Worm (Caenorhabditis elegans) whole organism, L4/young adult: Measurements from ENCODE around the gene Y69H2.17.
A peak's percentile ranks its signal among the peaks of the same experiment; 100 is the strongest.

Experiments
- W03F9.2 ChIP-seq: fragments of 150-350 bp; optimal IDR thresholded peaks from 2 replicates; lab custom pipeline; 2014; ENCODE audit warnings: missing biosample characterization, missing genetic modification characterization
- dao-5 ChIP-seq: sonication (generic microtip); optimal IDR thresholded peaks from 2 replicates; lab custom pipeline; 2016; ENCODE audit warnings: missing genotype, missing genetic modification characterization, moderate library complexity, missing compliant biosample characterization
- him-1 ChIP-seq: sonication (generic microtip); optimal IDR thresholded peaks from 2 replicates; lab custom pipeline; 2016; ENCODE audit warnings: missing genotype, missing genetic modification reagents, missing genetic modification characterization, missing compliant biosample characterization

Gene Y69H2.17

DNA sequence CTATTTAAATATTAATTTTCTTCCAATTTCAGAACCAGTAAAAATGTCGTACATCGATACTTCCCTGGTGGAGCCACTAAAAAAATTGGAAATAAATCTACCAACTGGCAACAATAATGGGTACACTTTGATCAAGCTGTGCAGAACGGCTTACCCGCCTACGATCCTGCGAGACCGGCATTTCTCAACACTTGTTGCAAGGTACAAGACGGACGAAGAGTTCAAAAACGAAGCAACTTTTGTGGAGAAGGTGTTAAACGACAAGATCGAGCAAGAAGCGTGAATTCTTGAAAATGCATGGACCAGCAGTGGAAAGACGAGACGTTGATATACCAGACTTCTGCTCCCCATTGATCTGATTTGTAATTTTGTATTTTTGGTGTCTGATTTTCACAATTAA, 26.6 kb downstream of the Y69H2.17 start:
- TF ChIP-seq W03F9.2 (no peak), dao-5 (tag; lab: Kevin White, UChicago) (no peak), him-1 (tag; lab: Kevin White, UChicago) (no peak)

ce11 chrV:18712118-18712517, 27.4 kb downstream of the Y69H2.17 start:
- TF ChIP-seq him-1 (tag; lab: Kevin White, UChicago), result no peak
- TF ChIP-seq dao-5 (tag; lab: Kevin White, UChicago), result no peak
- no peak for TF ChIP-seq W03F9.2

DNA sequence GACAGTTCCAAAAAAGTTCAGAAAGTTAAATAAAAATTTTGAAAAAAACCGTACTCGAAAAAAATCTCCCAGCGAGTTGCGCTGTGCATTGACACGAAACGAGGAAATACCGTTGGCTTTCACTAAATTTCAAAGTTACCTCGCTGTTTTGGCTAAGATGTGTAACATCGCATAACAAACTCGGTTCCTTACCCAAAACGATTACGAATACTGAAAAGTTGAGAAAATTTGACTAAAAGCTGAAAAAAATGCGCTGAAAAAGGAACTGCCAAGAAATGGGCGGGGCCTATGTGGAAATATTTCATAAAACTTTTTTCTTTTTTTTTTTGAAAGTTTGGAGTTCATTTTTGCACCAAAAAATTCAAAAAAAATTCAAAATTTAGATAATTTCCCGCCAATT, 34.7 kb downstream of the Y69H2.17 start:
- TF ChIP-seq dao-5 (tag; lab: Kevin White, UChicago), result no peak
- no peak for TF ChIP-seq him-1 (tag; lab: Kevin White, UChicago)
- no peak for TF ChIP-seq W03F9.2

- TF ChIP-seq dao-5 (tag; lab: Kevin White, UChicago) (no peak), W03F9.2 (no peak), him-1 (tag; lab: Kevin White, UChicago) (no peak)
Observed at ce11 chrV:18719956-18720489, 35.3 kb downstream of the Y69H2.17 start, which contains the start of gene Y17D7C.2. Gene Y17D7C.2, minus strand, starts transcription at chrV:18719987.

ce11 chrV:18721873-18722272, 37.1 kb downstream of the Y69H2.17 start:
- TF ChIP-seq W03F9.2 (no peak), dao-5 (tag; lab: Kevin White, UChicago) (no peak), him-1 (tag; lab: Kevin White, UChicago) (no peak)

DNA sequence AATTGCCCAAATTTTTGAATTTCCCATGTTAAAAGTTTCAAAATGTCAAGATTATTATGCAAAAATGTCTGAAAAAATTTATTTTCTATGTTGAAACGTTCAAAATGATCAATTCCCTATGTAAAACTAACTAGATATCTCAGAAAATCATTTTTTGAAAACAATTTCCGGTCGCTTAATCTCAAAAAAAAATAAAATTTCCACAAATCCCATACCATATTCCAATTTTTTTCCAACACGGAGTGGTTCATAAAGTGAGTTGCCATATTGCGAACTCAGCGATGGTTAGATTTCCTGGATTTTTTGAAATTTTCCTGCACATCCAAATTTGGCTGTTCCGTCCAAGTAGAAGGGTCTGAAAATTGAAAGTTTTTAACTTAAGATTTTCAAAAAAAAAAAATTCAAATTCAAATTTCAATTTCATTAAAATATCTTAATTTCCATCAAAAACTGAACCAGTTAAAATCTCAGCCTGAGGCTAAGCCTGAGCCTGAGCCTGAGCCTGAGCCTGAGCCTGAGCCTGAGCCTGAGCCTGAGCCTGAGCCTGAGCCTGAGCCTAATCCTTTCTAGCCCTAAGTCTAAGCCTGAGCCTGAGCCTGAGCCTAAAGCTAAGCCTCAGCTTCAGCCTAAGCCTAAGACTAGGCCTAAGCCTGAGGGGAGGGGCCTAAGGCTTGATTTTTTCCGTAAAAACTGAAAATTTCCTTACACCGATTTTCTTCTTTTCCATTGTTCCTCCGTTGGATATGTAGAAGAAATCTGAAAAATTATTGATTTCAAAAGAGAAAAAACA, 38.0 kb downstream of the Y69H2.17 start:
- no peak for TF ChIP-seq W03F9.2
- TF ChIP-seq dao-5 (tag; lab: Kevin White, UChicago), result no peak
- TF ChIP-seq him-1 (tag; lab: Kevin White, UChicago), result no peak

- TF ChIP-seq W03F9.2 (peak; percentile 58), dao-5 (tag; lab: Kevin White, UChicago) (no peak)
Observed at ce11 chrV:18723604-18724003, 38.9 kb downstream of the Y69H2.17 start.

DNA sequence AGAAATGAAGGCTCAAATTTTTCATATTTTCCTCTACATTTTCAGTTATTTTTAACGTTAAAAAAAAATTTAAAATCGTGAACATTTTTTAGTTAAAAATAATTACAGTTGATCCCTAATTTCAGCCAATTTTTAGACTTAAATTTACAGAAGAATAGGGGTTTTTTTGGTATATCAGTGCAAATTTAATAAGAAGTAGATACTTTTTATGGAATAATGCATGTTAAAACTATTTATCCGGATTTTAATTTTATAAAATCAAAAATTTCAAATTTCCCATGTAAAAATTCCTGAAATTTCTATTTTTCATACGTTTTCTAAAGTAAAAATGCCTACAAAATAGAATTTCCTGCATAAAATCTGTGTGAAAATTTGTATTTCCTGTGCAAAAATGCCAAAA, 39.3 kb downstream of the Y69H2.17 start:
- TF ChIP-seq him-1 (tag; lab: Kevin White, UChicago), result no peak
- TF ChIP-seq dao-5 (tag; lab: Kevin White, UChicago), result no peak
- TF ChIP-seq W03F9.2, result no peak

DNA sequence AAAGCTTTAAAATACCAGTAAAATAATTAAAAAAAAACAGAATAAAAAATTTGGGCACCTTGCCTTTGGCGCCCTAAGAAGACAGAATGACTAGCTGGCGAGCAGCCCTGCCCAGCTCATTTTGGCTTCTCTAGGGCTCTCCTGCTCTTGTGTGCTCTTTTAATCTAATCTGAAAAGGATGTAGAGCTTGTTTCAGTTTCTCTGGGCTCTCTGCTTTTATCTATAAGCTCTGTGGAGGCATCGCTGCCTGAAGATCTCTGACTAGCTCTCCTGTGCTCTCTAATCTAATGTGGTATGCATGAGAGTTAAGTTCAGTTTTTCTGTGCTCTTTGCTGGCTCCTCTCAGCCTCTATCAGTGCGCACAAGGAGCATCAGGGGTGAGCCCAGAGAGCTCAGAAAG, 41.1 kb downstream of the Y69H2.17 start:
- TF ChIP-seq W03F9.2 (no peak), him-1 (tag; lab: Kevin White, UChicago) (no peak), dao-5 (tag; lab: Kevin White, UChicago) (no peak)

DNA sequence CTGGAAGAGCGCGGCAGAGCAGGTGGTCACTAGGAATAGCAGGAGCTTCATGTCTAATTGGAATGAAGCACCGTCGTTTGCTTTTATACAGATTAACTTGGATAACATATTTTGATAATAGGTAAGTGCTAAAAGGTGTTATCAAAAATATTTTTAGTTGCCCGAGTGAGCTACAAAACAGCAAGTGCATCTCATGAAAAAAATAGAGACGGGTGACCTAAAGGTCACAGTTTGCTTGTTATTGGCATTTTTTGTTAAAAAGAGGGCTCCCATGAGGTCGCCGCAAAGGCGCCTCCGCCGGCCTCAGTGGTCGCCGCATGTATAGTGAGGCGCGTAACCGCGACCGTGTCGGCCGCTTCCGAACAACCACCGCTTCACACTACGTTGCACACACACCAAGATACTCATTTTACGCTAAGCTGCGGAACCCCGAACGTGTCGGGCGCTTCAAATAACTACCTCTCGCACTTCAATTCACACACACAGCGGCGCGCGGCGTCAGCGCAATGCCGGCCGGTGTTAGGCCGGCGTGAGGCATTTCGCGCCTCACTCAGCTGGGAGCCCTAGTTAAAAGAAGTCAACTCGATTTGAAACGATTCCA, 44.7 kb downstream of the Y69H2.17 start, which contains the start of gene asp-19:
Gene asp-19, minus strand, starts transcription at position 51 of the 601 bp plus-strand sequence.
- TF ChIP-seq W03F9.2, result no peak
- no peak for TF ChIP-seq him-1 (tag; lab: Kevin White, UChicago)
- TF ChIP-seq dao-5 (tag; lab: Kevin White, UChicago), result no peak

ce11 chrV:18731579-18732041, 46.9 kb downstream of the Y69H2.17 start, which contains the start of the genes asp-18 and scl-19:
Gene asp-18, minus strand, starts transcription at chrV:18731679.
Gene scl-19, plus strand, starts transcription at chrV:18731991.
- TF ChIP-seq him-1 (tag; lab: Kevin White, UChicago), result no peak
- no peak for TF ChIP-seq dao-5 (tag; lab: Kevin White, UChicago)
- no peak for TF ChIP-seq W03F9.2

DNA sequence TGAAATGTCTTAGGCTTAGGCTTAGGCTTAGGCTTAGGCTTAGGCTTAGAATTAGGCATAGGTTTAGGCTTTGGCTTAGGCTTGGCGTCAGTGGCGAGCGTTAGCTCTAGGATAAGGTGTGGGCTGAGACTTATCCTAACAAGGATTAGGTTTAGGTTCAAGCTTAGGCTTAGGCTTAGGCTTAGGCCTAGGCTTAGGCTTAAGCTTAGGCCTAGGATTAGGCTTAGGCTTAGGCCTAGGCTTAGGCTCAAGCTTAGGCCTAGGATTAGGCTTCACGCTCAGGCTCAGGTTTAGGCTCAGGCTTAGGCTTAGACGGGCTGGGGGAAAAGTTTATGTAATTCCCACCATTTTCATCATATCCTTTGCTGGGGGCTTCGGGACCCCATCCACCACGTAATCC, 49.2 kb downstream of the Y69H2.17 start:
- TF ChIP-seq dao-5 (tag; lab: Kevin White, UChicago) (no peak), him-1 (tag; lab: Kevin White, UChicago) (no peak)

DNA sequence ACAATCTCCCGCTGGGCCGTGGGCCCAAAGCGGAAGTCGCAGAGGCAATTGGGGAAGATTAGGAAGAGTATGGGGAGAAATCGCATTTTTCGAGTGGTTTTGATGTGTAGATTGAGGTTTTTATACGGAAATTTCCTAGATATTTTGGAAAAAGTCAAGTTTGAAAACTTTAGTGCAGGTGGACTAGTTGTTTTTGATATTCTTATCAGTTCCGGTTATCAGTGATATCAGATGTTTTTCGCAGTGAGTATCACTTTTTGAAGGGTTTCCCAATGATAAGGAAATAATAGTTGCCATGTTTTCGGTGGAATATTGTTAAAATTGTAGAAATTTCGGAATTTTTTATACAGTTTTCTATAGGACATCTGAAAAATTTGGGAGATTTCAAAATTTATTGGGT, 49.6 kb downstream of the Y69H2.17 start, which contains the start of gene scl-20:
Gene scl-20, minus strand, starts transcription at position 101 of the 400 bp plus-strand sequence.
- TF ChIP-seq dao-5 (tag; lab: Kevin White, UChicago) (no peak), W03F9.2 (no peak), him-1 (tag; lab: Kevin White, UChicago) (no peak)
